Fruit fly (Drosophila melanogaster) whole organism, embryonic: Measurements from ENCODE around the gene Scr.
A peak's percentile ranks its signal among the peaks of the same experiment; 100 is the strongest.

ENCODE experiments used
- Ada2b ChIP-seq: fragments of 200-800 bp; sonication (Bioruptor generic); IDR thresholded peaks from 2 replicates; pipeline ENCODE4 v1.3.6; 2022; ENCODE audit warnings: missing biosample characterization, missing genetic modification characterization
- Adf1 ChIP-seq: fragments of 200-800 bp; sonication (Bioruptor generic); IDR thresholded peaks from 2 replicates; pipeline ENCODE4 v1.3.6; 2022; ENCODE audit warnings: missing biosample characterization, missing genetic modification characterization
- B-H1 ChIP-seq: fragments of 200-800 bp; sonication (Bioruptor generic); IDR thresholded peaks from 3 replicates; pipeline ENCODE4 v1.3.6; 2022; ENCODE audit warnings: missing biosample characterization, missing genetic modification characterization
- Bteb2 ChIP-seq: fragments of 200-800 bp; sonication (Bioruptor generic); optimal IDR thresholded peaks from 2 replicates; lab custom pipeline; 2016; ENCODE audit warnings: missing biosample characterization, missing genetic modification characterization
- CG10209 ChIP-seq: fragments of 200-800 bp; sonication (Bioruptor generic); optimal IDR thresholded peaks from 3 replicates; lab custom pipeline; 2017; ENCODE audit warnings: missing biosample characterization, mild to moderate bottlenecking, missing genetic modification characterization, missing genetic modification reagents
- CG10462 ChIP-seq: fragments of 200-800 bp; sonication (Bioruptor generic); optimal IDR thresholded peaks from 2 replicates; lab custom pipeline; 2016; ENCODE audit warnings: missing biosample characterization, missing genetic modification characterization
- CG10959 ChIP-seq: fragments of 200-800 bp; sonication (Bioruptor generic); IDR thresholded peaks from 2 replicates; pipeline ENCODE4 v1.3.6; 2022; ENCODE audit warnings: missing biosample characterization, missing genetic modification characterization
- CG1233 ChIP-seq: fragments of 200-800 bp; sonication (Bioruptor generic); optimal IDR thresholded peaks from 4 replicates; lab custom pipeline; 2018; ENCODE audit warnings: missing biosample characterization, mild to moderate bottlenecking, missing genetic modification characterization
- CG13296 ChIP-seq: fragments of 200-800 bp; sonication (Bioruptor generic); optimal IDR thresholded peaks from 3 replicates; lab custom pipeline; 2018; ENCODE audit warnings: missing biosample characterization, mild to moderate bottlenecking, missing genetic modification characterization
- CG17186 ChIP-seq: fragments of 200-800 bp; sonication (Bioruptor generic); optimal IDR thresholded peaks from 3 replicates; lab custom pipeline; 2017; ENCODE audit warnings: missing biosample characterization, missing genetic modification reagents, missing genetic modification characterization
- CG17328 ChIP-seq: fragments of 200-800 bp; sonication (Bioruptor generic); IDR thresholded peaks from 2 replicates; pipeline ENCODE4 v1.3.6; 2022; ENCODE audit warnings: missing biosample characterization, missing genetic modification characterization
- CG2116 ChIP-seq: fragments of 200-800 bp; sonication (Bioruptor generic); optimal IDR thresholded peaks from 3 replicates; lab custom pipeline; 2018; ENCODE audit warnings: missing biosample characterization, mild to moderate bottlenecking, missing genetic modification characterization
- CG31441 ChIP-seq: fragments of 200-800 bp; sonication (Bioruptor generic); IDR thresholded peaks from 2 replicates; pipeline ENCODE4 v1.3.6; 2022; ENCODE audit warnings: missing biosample characterization, missing genetic modification characterization
- CG3163 ChIP-seq: fragments of 200-800 bp; sonication (Bioruptor generic); optimal IDR thresholded peaks from 3 replicates; lab custom pipeline; 2016; ENCODE audit warnings: missing biosample characterization, missing genetic modification characterization
- CG32767 ChIP-seq: fragments of 200-800 bp; sonication (Bioruptor generic); IDR thresholded peaks from 2 replicates; pipeline ENCODE4 v1.3.6; 2022; ENCODE audit warnings: missing biosample characterization, missing genetic modification characterization
- CG3838 ChIP-seq: fragments of 200-800 bp; sonication (Bioruptor generic); optimal IDR thresholded peaks from 3 replicates; lab custom pipeline; 2016; ENCODE audit warnings: missing biosample characterization, missing genetic modification characterization
- CG6175 ChIP-seq: fragments of 200-800 bp; sonication (Bioruptor generic); IDR thresholded peaks from 3 replicates; pipeline ENCODE4 v1.3.6; 2022; ENCODE audit warnings: missing biosample characterization, missing genetic modification characterization
- CG6689 ChIP-seq: fragments of 200-800 bp; sonication (Bioruptor generic); IDR thresholded peaks from 2 replicates; pipeline ENCODE4 v1.3.6; 2022; ENCODE audit warnings: missing biosample characterization, missing genetic modification characterization
- CG6765 ChIP-seq: fragments of 200-800 bp; sonication (Bioruptor generic); optimal IDR thresholded peaks from 3 replicates; lab custom pipeline; 2017; ENCODE audit warnings: missing biosample characterization, mild to moderate bottlenecking, missing genetic modification characterization
- CG7786 ChIP-seq: fragments of 200-800 bp; sonication (Bioruptor generic); optimal IDR thresholded peaks from 2 replicates; lab custom pipeline; 2016; ENCODE audit warnings: missing biosample characterization, missing genetic modification characterization
- CG8290 ChIP-seq, 3 experiments: fragments of 200-800 bp; sonication (Bioruptor generic); optimal IDR thresholded peaks; 2 replicates each; lab custom pipeline; 2016 to 2019; ENCODE audit warnings: missing biosample characterization in 3 of 3, missing genetic modification characterization in 3 of 3, mild to moderate bottlenecking in 2 of 3, moderate library complexity in 1 of 3
- CG8388 ChIP-seq: fragments of 200-800 bp; sonication (Bioruptor generic); optimal IDR thresholded peaks from 2 replicates; lab custom pipeline; 2019; ENCODE audit warnings: missing biosample characterization, mild to moderate bottlenecking, missing genetic modification characterization, moderate library complexity
- D ChIP-seq, 2 experiments: fragments of 200-800 bp in 1 of 2; fragments of >200 bp in 1 of 2; sonication (Bioruptor generic) in 1 of 2; optimal IDR thresholded peaks; 2 replicates in 1 of 2; 3 replicates in 1 of 2; lab custom pipeline; 2017; ENCODE audit warnings: mild to moderate bottlenecking in 1 of 2, missing biosample characterization in 1 of 2, missing genetic modification characterization in 1 of 2, missing genetic modification reagents in 1 of 2
- ERR ChIP-seq: fragments of 200-800 bp; sonication (Bioruptor generic); optimal IDR thresholded peaks from 2 replicates; lab custom pipeline; 2016; ENCODE audit warnings: missing biosample characterization, missing genetic modification characterization
- Hmx ChIP-seq: fragments of 200-800 bp; sonication (Bioruptor generic); optimal IDR thresholded peaks from 2 replicates; lab custom pipeline; 2016; ENCODE audit warnings: missing biosample characterization, missing genetic modification characterization
- Hr3 ChIP-seq: fragments of 200-800 bp; sonication (Bioruptor generic); optimal IDR thresholded peaks from 3 replicates; lab custom pipeline; 2016; ENCODE audit warnings: missing biosample characterization, missing genetic modification characterization
- Med ChIP-seq: fragments of 200-800 bp; sonication (Bioruptor generic); peaks from one replicate; lab custom pipeline; 2016; ENCODE audit warnings: missing biosample characterization, missing genetic modification characterization, mild to moderate bottlenecking, inconsistent platforms, moderate library complexity
- Oaz ChIP-seq: fragments of 200-800 bp; sonication (Bioruptor generic); IDR thresholded peaks from 2 replicates; pipeline ENCODE4 v1.3.6; 2022; ENCODE audit warnings: missing biosample characterization, missing genetic modification characterization
- Oli ChIP-seq: fragments of 200-800 bp; sonication (Bioruptor generic); optimal IDR thresholded peaks from 2 replicates; lab custom pipeline; 2018; ENCODE audit warnings: missing biosample characterization, mild to moderate bottlenecking, missing genetic modification characterization, moderate library complexity
- Sin3A ChIP-seq: fragments of >200 bp; optimal IDR thresholded peaks from 2 replicates; lab custom pipeline; 2018
- abd-A ChIP-seq: fragments of 200-800 bp; sonication (Bioruptor generic); optimal IDR thresholded peaks from 3 replicates; lab custom pipeline; 2019; ENCODE audit warnings: missing biosample characterization, mild to moderate bottlenecking, missing genetic modification characterization, moderate library complexity
- amos ChIP-seq: fragments of 200-800 bp; sonication (Bioruptor generic); IDR thresholded peaks from 2 replicates; pipeline ENCODE4 v1.3.6; 2022; ENCODE audit warnings: missing biosample characterization, missing genetic modification characterization; ENCODE audit not compliant: partially characterized antibody
- chif ChIP-seq, 2 experiments: fragments of 200-800 bp; sonication (Bioruptor generic); optimal IDR thresholded peaks; 3 replicates each; lab custom pipeline; 2016; ENCODE audit warnings: missing biosample characterization in 2 of 2, missing genetic modification characterization in 2 of 2
- exex ChIP-seq: fragments of 200-800 bp; sonication (Bioruptor generic); optimal IDR thresholded peaks from 4 replicates; lab custom pipeline; 2018; ENCODE audit warnings: missing biosample characterization, mild to moderate bottlenecking, missing genetic modification characterization, moderate library complexity
- jigr1 ChIP-seq: fragments of 200-800 bp; sonication (Bioruptor generic); IDR thresholded peaks from 3 replicates; pipeline ENCODE4 v1.3.6; 2022; ENCODE audit warnings: missing biosample characterization, missing genetic modification characterization
- lbe ChIP-seq: fragments of 200-800 bp; sonication (Bioruptor generic); optimal IDR thresholded peaks from 2 replicates; lab custom pipeline; 2016; ENCODE audit warnings: missing biosample characterization, mild to moderate bottlenecking, missing genetic modification characterization
- lola ChIP-seq, 3 experiments: fragments of >200 bp in 2 of 3; fragments of 200-800 bp in 1 of 3; sonication (Bioruptor generic) in 1 of 3; optimal IDR thresholded peaks; 2 replicates each; lab custom pipeline; 2017 to 2019; ENCODE audit warnings: missing biosample characterization in 3 of 3, missing genetic modification characterization in 3 of 3, mild to moderate bottlenecking in 1 of 3, moderate library complexity in 1 of 3
- nau ChIP-seq: fragments of 200-800 bp; sonication (Bioruptor generic); optimal IDR thresholded peaks from 3 replicates; lab custom pipeline; 2017; ENCODE audit warnings: missing biosample characterization, mild to moderate bottlenecking, missing genetic modification characterization, missing genetic modification reagents
- onecut ChIP-seq: fragments of 200-800 bp; sonication (Bioruptor generic); IDR thresholded peaks from 2 replicates; pipeline ENCODE4 v1.3.6; 2022; ENCODE audit warnings: missing biosample characterization, missing genetic modification characterization
- p53 ChIP-seq: fragments of 200-800 bp; sonication (Bioruptor generic); optimal IDR thresholded peaks from 2 replicates; lab custom pipeline; 2016; ENCODE audit warnings: missing biosample characterization, missing genetic modification characterization
- pan ChIP-seq, 4 experiments: fragments of >200 bp in 3 of 4; fragments of 200-800 bp in 1 of 4; sonication (Bioruptor generic) in 1 of 4; optimal IDR thresholded peaks in 3 of 4; IDR thresholded peaks in 1 of 4; 2 replicates each; pipeline versions ENCODE4 v1.3.6 to Lab custom; 2017 to 2022; ENCODE audit warnings: missing biosample characterization in 2 of 4, missing genetic modification characterization in 2 of 4, mixed read lengths in 1 of 4
- pfk ChIP-seq: fragments of 200-800 bp; sonication (Bioruptor generic); optimal IDR thresholded peaks from 2 replicates; lab custom pipeline; 2018; ENCODE audit warnings: missing biosample characterization, mild to moderate bottlenecking, missing genetic modification characterization, moderate library complexity
- prd ChIP-seq, 3 experiments: fragments of >200 bp in 2 of 3; fragments of 200-800 bp in 1 of 3; sonication (Bioruptor generic) in 1 of 3; optimal IDR thresholded peaks in 2 of 3; IDR thresholded peaks in 1 of 3; 2 replicates in 2 of 3; 3 replicates in 1 of 3; pipeline versions ENCODE4 v1.3.6 to Lab custom; 2017 to 2022; ENCODE audit warnings: missing biosample characterization in 1 of 3, missing genetic modification characterization in 1 of 3
- sr ChIP-seq: fragments of 200-800 bp; sonication (Bioruptor generic); IDR thresholded peaks from 3 replicates; pipeline ENCODE4 v1.3.6; 2022; ENCODE audit warnings: missing biosample characterization, missing genetic modification characterization
- sug ChIP-seq: fragments of 200-800 bp; optimal IDR thresholded peaks from 2 replicates; lab custom pipeline; 2019; ENCODE audit warnings: missing biosample characterization, mild to moderate bottlenecking, missing genetic modification characterization, moderate library complexity
- tna ChIP-seq: fragments of 200-800 bp; sonication (Bioruptor generic); IDR thresholded peaks from 2 replicates; pipeline ENCODE4 v1.3.6; 2022; ENCODE audit warnings: missing biosample characterization, missing genetic modification characterization; ENCODE audit not compliant: partially characterized antibody
- ttk ChIP-seq: fragments of 200-800 bp; sonication (Bioruptor generic); IDR thresholded peaks from 2 replicates; pipeline ENCODE4 v2.1.2; 2022; ENCODE audit warnings: missing biosample characterization, missing genetic modification characterization
- vvl ChIP-seq: fragments of 200-800 bp; sonication (Bioruptor generic); IDR thresholded peaks from 2 replicates; pipeline ENCODE4 v1.3.6; 2022; ENCODE audit warnings: missing biosample characterization, missing genetic modification characterization
- wor ChIP-seq: fragments of 200-800 bp; sonication (Bioruptor generic); IDR thresholded peaks from 2 replicates; pipeline ENCODE4 v1.3.6; 2022; ENCODE audit warnings: missing biosample characterization, missing genetic modification characterization
- zfh2 ChIP-seq: fragments of 200-800 bp; sonication (Bioruptor generic); optimal IDR thresholded peaks from 2 replicates; lab custom pipeline; 2016; ENCODE audit warnings: missing biosample characterization, missing genetic modification characterization

Gene Scr

dm6 chr3R:6893137-6893578 lies 43.4 kb upstream of the Scr start (continued):
- TF ChIP-seq nau (GFP tag; lab: Kevin White, UChicago) (no peak), exex (no peak), sug (tag; lab: Kevin White, UChicago) (no peak), abd-A (tag; lab: Kevin White, UChicago) (no peak), CG6765 (GFP tag; lab: Kevin White, UChicago) (no peak), jigr1 (GFP tag; lab: Robert Waterston, UW) (no peak), onecut (GFP tag; lab: Robert Waterston, UW) (no peak), Oli (tag; lab: Kevin White, UChicago) (no peak), CG17328 (GFP tag; lab: Robert Waterston, UW) (no peak), Hmx (GFP tag; lab: Kevin White, UChicago) (no peak), Ada2b (GFP tag; lab: Robert Waterston, UW) (no peak), B-H1 (no peak), D (optimal IDR thresholded peaks at IDR 0.05; lab: Kevin White, UChicago) (peak; percentile 77), D (GFP tag; optimal IDR thresholded peaks at IDR 0.05; lab: Kevin White, UChicago) (peak; percentile 58), pan (optimal IDR thresholded peaks at IDR 0.05; lab: Kevin White, UChicago) (no peak), pan (GFP tag; optimal IDR thresholded peaks at IDR 0.05 in 1 of 2, IDR thresholded peaks at IDR 0.05 in 1 of 2) (no peak), Oaz (no peak), amos (GFP tag; lab: Robert Waterston, UW) (0 out of 2 replicates have a peak, but pooled peaks have one; percentile 6), chif (GFP tag; optimal IDR thresholded peaks at IDR 0.05; lab: Kevin White, UChicago) (no peak), CG6175 (no peak), CG8290 (GFP tag; optimal IDR thresholded peaks at IDR 0.05; lab: Kevin White, UChicago) (no peak), CG8290 (tag; optimal IDR thresholded peaks at IDR 0.05; lab: Kevin White, UChicago) (no peak), CG2116 (GFP tag; lab: Kevin White, UChicago) (no peak), Sin3A (lab: Kevin White, UChicago) (no peak), CG31441 (GFP tag; lab: Robert Waterston, UW) (no peak), prd (optimal IDR thresholded peaks at IDR 0.05; lab: Kevin White, UChicago) (no peak), prd (GFP tag; IDR thresholded peaks at IDR 0.05; lab: Robert Waterston, UW) (no peak), CG3163 (no peak), Adf1 (peak; percentile 78), ttk (GFP tag; lab: Robert Waterston, UW) (no peak), lola (GFP tag; optimal IDR thresholded peaks at IDR 0.05; lab: Kevin White, UChicago) (no peak), tna (GFP tag; lab: Robert Waterston, UW) (no peak), ERR (GFP tag; lab: Kevin White, UChicago) (no peak), sr (GFP tag; lab: Robert Waterston, UW) (no peak), CG3838 (GFP tag; lab: Kevin White, UChicago) (no peak), CG32767 (peak; percentile 86), CG6689 (GFP tag; lab: Robert Waterston, UW) (no peak), zfh2 (no peak), CG17186 (GFP tag; lab: Kevin White, UChicago) (no peak), CG7786 (GFP tag; lab: Kevin White, UChicago) (no peak), Bteb2 (GFP tag; lab: Kevin White, UChicago) (no peak), CG10959 (GFP tag; lab: Robert Waterston, UW) (no peak), Hr3 (GFP tag; lab: Kevin White, UChicago) (no peak), CG10209 (GFP tag; lab: Kevin White, UChicago) (no peak), CG13296 (GFP tag; lab: Kevin White, UChicago) (no peak), lbe (GFP tag; lab: Kevin White, UChicago) (no peak), pfk (GFP tag; lab: Kevin White, UChicago) (no peak), Med (GFP tag; lab: Kevin White, UChicago) (no peak), CG8388 (GFP tag; lab: Kevin White, UChicago) (no peak), CG1233 (GFP tag; lab: Kevin White, UChicago) (no peak), p53 (GFP tag; lab: Kevin White, UChicago) (no peak), wor (GFP tag; lab: Robert Waterston, UW) (no peak), CG10462 (peak; percentile 29), vvl (GFP tag; lab: Robert Waterston, UW) (no peak)
